Worm (Caenorhabditis elegans) whole organism, midembryonic: Measurements from ENCODE around the gene T06C12.9.

ENCODE experiments used
- T22C8.4 ChIP-seq: fragments of 200-800 bp; sonication (Bioruptor generic); IDR thresholded peaks from 2 replicates; pipeline ENCODE4 v1.3.6; 2022; ENCODE audit warnings: missing genetic modification characterization, missing compliant biosample characterization
- cog-1 ChIP-seq: sonication (generic microtip); optimal IDR thresholded peaks from 2 replicates; lab custom pipeline; 2016; ENCODE audit warnings: missing genetic modification characterization, missing compliant biosample characterization
- flt-1 ChIP-seq: fragments of 200-800 bp; sonication (Bioruptor generic); IDR thresholded peaks from 2 replicates; pipeline ENCODE4 v1.3.6; 2022; ENCODE audit warnings: missing genetic modification characterization, missing compliant biosample characterization
- klf-2 ChIP-seq: fragments of 200-800 bp; sonication (Bioruptor generic); conservative IDR thresholded peaks from 2 replicates; pipeline ENCODE4 v1.3.6; 2022; ENCODE audit warnings: missing genetic modification reagents, missing genetic modification characterization, missing compliant biosample characterization
- med-1 ChIP-seq: sonication (generic microtip); optimal IDR thresholded peaks from 2 replicates; lab custom pipeline; 2017; ENCODE audit warnings: missing genetic modification characterization, mild to moderate bottlenecking, missing compliant biosample characterization, antibody characterized with exemption, missing genetic modification reagents; ENCODE audit not compliant: insufficient read depth
- ref-1 ChIP-seq: fragments of 200-800 bp; sonication (Bioruptor generic); conservative IDR thresholded peaks from 2 replicates; pipeline ENCODE4 v1.3.6; 2022; ENCODE audit warnings: missing genetic modification reagents, missing genetic modification characterization, missing compliant biosample characterization
- ztf-23 ChIP-seq: fragments of 200-800 bp; sonication (Bioruptor generic); IDR thresholded peaks from 2 replicates; pipeline ENCODE4 v1.3.6; 2022; ENCODE audit warnings: missing genetic modification reagents, missing genetic modification characterization, missing compliant biosample characterization
- ztf-29 ChIP-seq: fragments of 200-800 bp; sonication (Bioruptor generic); IDR thresholded peaks from 2 replicates; pipeline ENCODE4 v1.3.6; 2022; ENCODE audit warnings: missing genetic modification reagents, missing genetic modification characterization, missing compliant biosample characterization

ce11 chrV:15870356-15870755 is 15.5 kb downstream of the T06C12.9 start, which contains the start of gene str-57:
- no peak for TF ChIP-seq T22C8.4 (GFP tag; lab: Robert Waterston, UW)
- TF ChIP-seq ztf-23 (GFP tag; lab: Robert Waterston, UW): no peak
- no peak for TF ChIP-seq ref-1
- no peak for TF ChIP-seq med-1 (GFP tag; lab: Kevin White, UChicago)
- TF ChIP-seq flt-1 (GFP tag; lab: Robert Waterston, UW): no peak
- no peak for TF ChIP-seq klf-2
- no peak for TF ChIP-seq ztf-29 (GFP tag; lab: Robert Waterston, UW)
- TF ChIP-seq cog-1 (tag; lab: Kevin White, UChicago): no peak
